Worm (Caenorhabditis elegans) whole organism, late embryonic: Measurements from ENCODE around the gene vps-52.

Experiments used
- K09A11.1 ChIP-seq: sonication (generic microtip); optimal IDR thresholded peaks from 2 replicates; lab custom pipeline; 2017; ENCODE audit warnings: antibody characterized with exemption, mild to moderate bottlenecking, missing genetic modification characterization, missing compliant biosample characterization; ENCODE audit not compliant: insufficient read depth
- Y22D7AL.16 ChIP-seq: sonication (generic microtip); optimal IDR thresholded peaks from 2 replicates; lab custom pipeline; 2016; ENCODE audit warnings: missing genetic modification characterization, missing compliant biosample characterization
- ceh-14 ChIP-seq: sonication (generic microtip); optimal IDR thresholded peaks from 2 replicates; lab custom pipeline; 2016; ENCODE audit warnings: missing genotype, missing genetic modification characterization, missing compliant biosample characterization
- ceh-18 ChIP-seq: sonication (generic microtip); optimal IDR thresholded peaks from 2 replicates; lab custom pipeline; 2016; ENCODE audit warnings: missing genetic modification characterization, missing compliant biosample characterization
- ceh-19 ChIP-seq: fragments of 200-800 bp; sonication (Bioruptor generic); optimal IDR thresholded peaks from 2 replicates; lab custom pipeline; 2018; ENCODE audit warnings: mild to moderate bottlenecking, missing genetic modification characterization, missing compliant biosample characterization
- ceh-22 ChIP-seq: sonication (generic microtip); optimal IDR thresholded peaks from 2 replicates; lab custom pipeline; 2017; ENCODE audit warnings: missing biosample characterization, missing genetic modification characterization
- ceh-24 ChIP-seq: sonication (generic microtip); optimal IDR thresholded peaks from 2 replicates; lab custom pipeline; 2016; ENCODE audit warnings: mild to moderate bottlenecking, missing genetic modification characterization, missing compliant biosample characterization
- ceh-31 ChIP-seq: sonication (generic microtip); optimal IDR thresholded peaks from 2 replicates; lab custom pipeline; 2016; ENCODE audit warnings: missing genetic modification characterization, missing compliant biosample characterization
- ceh-45 ChIP-seq: fragments of 200-800 bp; sonication (Bioruptor generic); IDR thresholded peaks from 2 replicates; pipeline ENCODE4 v1.3.6; 2022; ENCODE audit warnings: missing genetic modification reagents, missing genetic modification characterization, missing compliant biosample characterization
- ceh-6 ChIP-seq: fragments of 200-800 bp; sonication (Bioruptor generic); optimal IDR thresholded peaks from 2 replicates; lab custom pipeline; 2018; ENCODE audit warnings: mild to moderate bottlenecking, missing genetic modification characterization, missing compliant biosample characterization
- ceh-9 ChIP-seq: sonication (generic microtip); optimal IDR thresholded peaks from 2 replicates; lab custom pipeline; 2016; ENCODE audit warnings: mild to moderate bottlenecking, missing genetic modification characterization, inconsistent platforms, missing compliant biosample characterization
- che-1 ChIP-seq: sonication (generic microtip); optimal IDR thresholded peaks from 2 replicates; lab custom pipeline; 2016; ENCODE audit warnings: mild to moderate bottlenecking, missing genetic modification characterization, missing compliant biosample characterization
- dmd-4 ChIP-seq: sonication (generic microtip); optimal IDR thresholded peaks from 2 replicates; lab custom pipeline; 2016; ENCODE audit warnings: borderline replicate concordance, missing genetic modification characterization, missing compliant biosample characterization
- dve-1 ChIP-seq: sonication (generic microtip); optimal IDR thresholded peaks from 2 replicates; lab custom pipeline; 2017; ENCODE audit warnings: antibody characterized with exemption, mild to moderate bottlenecking, missing genetic modification characterization, missing compliant biosample characterization
- elt-2 ChIP-seq: sonication (generic microtip); optimal IDR thresholded peaks from 2 replicates; lab custom pipeline; 2016; ENCODE audit warnings: missing genetic modification reagents, missing genetic modification characterization, missing compliant biosample characterization
- eyg-1 ChIP-seq: sonication (generic microtip); optimal IDR thresholded peaks from 2 replicates; lab custom pipeline; 2016; ENCODE audit warnings: missing genotype, missing genetic modification characterization, missing compliant biosample characterization
- fax-1 ChIP-seq: sonication (generic microtip); optimal IDR thresholded peaks from 2 replicates; lab custom pipeline; 2016; ENCODE audit warnings: missing genotype, missing genetic modification characterization, missing compliant biosample characterization
- gmeb-2 ChIP-seq: sonication (generic microtip); optimal IDR thresholded peaks from 2 replicates; lab custom pipeline; 2016; ENCODE audit warnings: missing genetic modification characterization, inconsistent platforms, missing compliant biosample characterization
- hlh-15 ChIP-seq: sonication (generic microtip); optimal IDR thresholded peaks from 2 replicates; lab custom pipeline; 2016; ENCODE audit warnings: missing genetic modification characterization, missing compliant biosample characterization
- hlh-30 ChIP-seq: sonication (generic microtip); optimal IDR thresholded peaks from 2 replicates; lab custom pipeline; 2017; ENCODE audit warnings: antibody characterized with exemption, missing genetic modification characterization, missing compliant biosample characterization; ENCODE audit not compliant: insufficient read depth
- hlh-6 ChIP-seq: sonication (generic microtip); optimal IDR thresholded peaks from 2 replicates; lab custom pipeline; 2016; ENCODE audit warnings: missing genotype, missing genetic modification characterization, missing compliant biosample characterization
- lin-11 ChIP-seq: fragments of 200-800 bp; sonication (Bioruptor generic); optimal IDR thresholded peaks from 2 replicates; lab custom pipeline; 2018; ENCODE audit warnings: mild to moderate bottlenecking, missing genetic modification characterization, missing compliant biosample characterization
- nfya-1 ChIP-seq: sonication (generic microtip); optimal IDR thresholded peaks from 2 replicates; lab custom pipeline; 2017; ENCODE audit warnings: missing genetic modification characterization, mild to moderate bottlenecking, missing compliant biosample characterization, antibody characterized with exemption, moderate library complexity
- nhr-232 ChIP-seq: sonication (generic microtip); optimal IDR thresholded peaks from 2 replicates; lab custom pipeline; 2016; ENCODE audit warnings: missing genetic modification characterization, missing compliant biosample characterization
- npax-4 ChIP-seq: sonication (generic microtip); optimal IDR thresholded peaks from 2 replicates; lab custom pipeline; 2016; ENCODE audit warnings: missing genetic modification characterization, missing compliant biosample characterization
- odd-2 ChIP-seq: sonication (generic microtip); optimal IDR thresholded peaks from 2 replicates; lab custom pipeline; 2017; ENCODE audit warnings: antibody characterized with exemption, mild to moderate bottlenecking, missing genetic modification characterization, missing compliant biosample characterization
- pag-3 ChIP-seq: sonication (generic microtip); optimal IDR thresholded peaks from 2 replicates; lab custom pipeline; 2016; ENCODE audit warnings: missing compliant biosample characterization, missing genetic modification characterization, borderline replicate concordance
- pat-9 ChIP-seq: fragments of 200-800 bp; sonication (Bioruptor generic); optimal IDR thresholded peaks from 2 replicates; lab custom pipeline; 2018; ENCODE audit warnings: mild to moderate bottlenecking, missing genetic modification characterization, moderate library complexity, missing compliant biosample characterization
- pax-1 ChIP-seq: fragments of 150-350 bp; optimal IDR thresholded peaks from 2 replicates; lab custom pipeline; 2014; ENCODE audit warnings: missing biosample characterization, missing genetic modification characterization
- pha-4 ChIP-seq: fragments of 150-350 bp; optimal IDR thresholded peaks from 2 replicates; lab custom pipeline; 2018; ENCODE audit warnings: missing biosample characterization, missing genetic modification reagents, missing genetic modification characterization
- pqm-1 ChIP-seq: sonication (generic microtip); optimal IDR thresholded peaks from 2 replicates; lab custom pipeline; 2016; ENCODE audit warnings: missing genetic modification characterization, missing compliant biosample characterization
- rnt-1 ChIP-seq: sonication (generic microtip); optimal IDR thresholded peaks from 2 replicates; lab custom pipeline; 2016; ENCODE audit warnings: missing genetic modification characterization, missing compliant biosample characterization
- sox-2 ChIP-seq: fragments of 200-800 bp; sonication (Bioruptor generic); IDR thresholded peaks from 2 replicates; pipeline ENCODE4 v1.3.6; 2022; ENCODE audit warnings: missing genetic modification reagents, missing genetic modification characterization, missing compliant biosample characterization
- sox-4 ChIP-seq: sonication (generic microtip); optimal IDR thresholded peaks from 2 replicates; lab custom pipeline; 2017; ENCODE audit warnings: mild to moderate bottlenecking, missing genetic modification characterization, inconsistent platforms, missing compliant biosample characterization
- syd-9 ChIP-seq: sonication (generic microtip); optimal IDR thresholded peaks from 2 replicates; lab custom pipeline; 2016; ENCODE audit warnings: mild to moderate bottlenecking, missing genetic modification characterization, moderate library complexity, missing compliant biosample characterization
- tbx-2 ChIP-seq: sonication (generic microtip); optimal IDR thresholded peaks from 2 replicates; lab custom pipeline; 2016; ENCODE audit warnings: missing genetic modification characterization, missing compliant biosample characterization
- unc-3 ChIP-seq, 2 experiments: fragments of 200-800 bp in 1 of 2; sonication (Bioruptor generic) in 1 of 2; sonication (generic microtip) in 1 of 2; conservative IDR thresholded peaks in 1 of 2; optimal IDR thresholded peaks in 1 of 2; 2 replicates each; pipeline versions ENCODE4 v1.3.6 to Lab custom; 2016 to 2022; ENCODE audit warnings: missing compliant biosample characterization in 2 of 2, missing genetic modification characterization in 2 of 2, missing genetic modification reagents in 1 of 2
- unc-42 ChIP-seq: sonication (generic microtip); optimal IDR thresholded peaks from 2 replicates; lab custom pipeline; 2016; ENCODE audit warnings: missing genotype, missing genetic modification characterization, missing compliant biosample characterization
- unc-55 ChIP-seq: sonication (generic microtip); optimal IDR thresholded peaks from 2 replicates; lab custom pipeline; 2017; ENCODE audit warnings: missing biosample characterization, missing genetic modification reagents, missing genetic modification characterization
- zip-5 ChIP-seq: sonication (generic microtip); optimal IDR thresholded peaks from 2 replicates; lab custom pipeline; 2016; ENCODE audit warnings: missing genetic modification characterization, missing compliant biosample characterization

The vps-52 gene

ce11 chrX:7550452-7550851 lies 14.7 kb upstream of the vps-52 start:
- TF ChIP-seq unc-42 (tag; lab: Kevin White, UChicago) (no peak), sox-2 (GFP tag; lab: Robert Waterston, UW) (no peak), hlh-30 (tag; lab: Kevin White, UChicago) (no peak), sox-4 (tag; lab: Kevin White, UChicago) (no peak), ceh-6 (no peak), unc-3 (GFP tag; conservative IDR thresholded peaks at IDR 0.05; lab: Robert Waterston, UW) (no peak), unc-3 (tag; optimal IDR thresholded peaks at IDR 0.05; lab: Kevin White, UChicago) (no peak), rnt-1 (no peak), dve-1 (tag; lab: Kevin White, UChicago) (no peak), hlh-15 (tag; lab: Kevin White, UChicago) (no peak), eyg-1 (tag; lab: Kevin White, UChicago) (no peak)
- TF ChIP-seq, all 69 proteins: peak for 0

- TF ChIP-seq pag-3 (tag; lab: Kevin White, UChicago) (no peak), syd-9 (tag; lab: Kevin White, UChicago) (no peak)
Observed at ce11 chrX:7553331-7553730, 11.8 kb upstream of the vps-52 start.

ce11 chrX:7554326-7554725 lies 10.8 kb upstream of the vps-52 start, which contains the start of gene F46C8.8:
Gene F46C8.8, minus strand, starts transcription at chrX:7554426.
- TF ChIP-seq lin-11 (tag; lab: Kevin White, UChicago) (no peak), hlh-6 (no peak), sox-2 (GFP tag; lab: Robert Waterston, UW) (no peak), ceh-45 (GFP tag; lab: Robert Waterston, UW) (no peak), nfya-1 (no peak), ceh-6 (no peak), ceh-24 (tag; lab: Kevin White, UChicago) (no peak), ceh-31 (no peak), eyg-1 (tag; lab: Kevin White, UChicago) (no peak), odd-2 (no peak), pha-4 (no peak), ceh-9 (tag; lab: Kevin White, UChicago) (no peak), ceh-22 (tag; lab: Kevin White, UChicago) (no peak), che-1 (tag; lab: Kevin White, UChicago) (no peak), rnt-1 (no peak), hlh-15 (tag; lab: Kevin White, UChicago) (no peak), pat-9 (tag; lab: Kevin White, UChicago) (no peak), gmeb-2 (tag; lab: Kevin White, UChicago) (no peak), npax-4 (tag; lab: Kevin White, UChicago) (no peak), tbx-2 (tag; lab: Kevin White, UChicago) (no peak)

- TF ChIP-seq ceh-14 (tag; lab: Kevin White, UChicago) (no peak), elt-2 (peak; percentile 33), Y22D7AL.16 (tag; lab: Kevin White, UChicago) (no peak), rnt-1 (no peak), ceh-18 (tag; lab: Kevin White, UChicago) (no peak)
Observed at ce11 chrX:7558928-7559455, 6.1 kb upstream of the vps-52 start, which contains the start of the genes PDB1.1 and F08C6.5. Gene PDB1.1, minus strand, starts transcription at chrX:7559085. Gene F08C6.5, plus strand, starts transcription at chrX:7559405.

- TF ChIP-seq dve-1 (tag; lab: Kevin White, UChicago) (no peak), ceh-24 (tag; lab: Kevin White, UChicago) (no peak), dmd-4 (tag; lab: Kevin White, UChicago) (no peak), ceh-19 (GFP tag; lab: Kevin White, UChicago) (no peak), unc-55 (GFP tag; lab: Kevin White, UChicago) (no peak), nhr-232 (tag; lab: Kevin White, UChicago) (no peak), syd-9 (tag; lab: Kevin White, UChicago) (no peak), pqm-1 (tag; lab: Kevin White, UChicago) (no peak), zip-5 (tag; lab: Kevin White, UChicago) (no peak), K09A11.1 (tag; lab: Kevin White, UChicago) (no peak), ceh-6 (no peak), nfya-1 (no peak), pax-1 (tag; lab: Kevin White, UChicago) (no peak), hlh-15 (tag; lab: Kevin White, UChicago) (no peak), fax-1 (tag; lab: Kevin White, UChicago) (no peak)
Observed at ce11 chrX:7561972-7562371, 3.2 kb upstream of the vps-52 start.
